Worm (Caenorhabditis elegans): Measurements from ENCODE around the gene K08D8.11.
"Not testable (repeated sequence)": the region's sequence is repeated elsewhere in the genome, so short reads cannot be mapped to it uniquely, and the experiment has no call there.

K08D8.11 gene

ce11 chrIV:12894996-12895395, at the start of gene K08D8.11:
Gene K08D8.11 (plus strand): TSS chrIV:12895296.
- no peak for TF ChIP-seq unc-62 (GFP tag; optimal IDR thresholded peaks at IDR 0.05)

- no peak for TF ChIP-seq unc-62 (GFP tag; optimal IDR thresholded peaks at IDR 0.05)
Observed at ce11 chrIV:12845596-12845995, 49.5 kb upstream of the K08D8.11 start, which contains the start of gene txt-19. Gene txt-19 (plus strand): TSS chrIV:12845899.

DNA sequence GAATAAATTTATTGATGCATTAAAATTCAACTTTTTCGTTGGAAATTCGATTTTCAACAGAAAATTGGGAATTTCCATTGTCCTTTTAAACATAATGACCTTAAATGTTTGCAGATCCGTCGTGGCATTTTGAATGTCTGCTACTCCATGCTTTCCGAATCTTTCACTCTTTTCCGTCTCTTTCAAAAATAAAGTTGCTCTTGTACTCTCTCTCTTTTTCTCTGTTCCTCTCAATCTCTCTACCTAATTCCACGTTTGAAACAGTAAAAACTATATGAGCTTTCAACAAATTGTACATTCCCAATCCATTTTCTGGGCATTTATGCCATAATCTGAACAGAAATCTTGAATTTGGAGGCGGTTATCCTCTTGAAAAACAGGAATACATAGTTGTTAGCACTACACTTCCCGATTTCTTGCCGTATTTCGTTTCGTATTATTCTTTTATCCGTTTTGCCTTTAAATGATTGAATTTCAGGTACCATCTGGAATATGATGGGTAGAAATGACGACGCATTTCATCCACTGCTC, 46.0 kb upstream of the K08D8.11 start, which contains the start of gene srf-3:
TSS of gene srf-3 (plus strand) at position 481 of the 531 bp plus-strand sequence.
- TF ChIP-seq unc-62 (GFP tag; optimal IDR thresholded peaks at IDR 0.05): no peak

- TF ChIP-seq unc-62 (GFP tag; optimal IDR thresholded peaks at IDR 0.05): no peak
Observed at ce11 chrIV:12854372-12855114, 40.6 kb upstream of the K08D8.11 start.

DNA sequence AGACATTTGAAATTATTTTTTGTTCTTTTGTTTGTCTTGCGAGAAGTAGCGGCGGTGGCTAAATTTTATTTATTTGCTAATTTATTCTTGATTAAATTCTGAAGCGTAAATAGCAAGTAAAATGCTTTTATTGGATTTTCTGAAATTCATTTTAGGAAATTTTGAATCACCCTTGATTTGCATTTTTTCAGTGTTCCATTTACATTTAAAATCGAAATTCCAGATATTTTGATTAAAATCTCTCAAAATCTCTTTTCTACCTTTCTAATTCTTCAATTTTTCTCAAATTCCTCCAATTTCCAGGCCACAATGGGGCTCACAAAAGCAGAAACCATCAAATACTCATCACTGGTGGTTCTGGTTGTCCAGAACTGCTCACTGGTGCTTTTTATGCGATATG, 39.8 kb upstream of the K08D8.11 start, which contains the start of gene nstp-5:
TSS of gene nstp-5 (plus strand) at position 301 of the 400 bp plus-strand sequence.
- no peak for TF ChIP-seq unc-62 (GFP tag; optimal IDR thresholded peaks at IDR 0.05)

DNA sequence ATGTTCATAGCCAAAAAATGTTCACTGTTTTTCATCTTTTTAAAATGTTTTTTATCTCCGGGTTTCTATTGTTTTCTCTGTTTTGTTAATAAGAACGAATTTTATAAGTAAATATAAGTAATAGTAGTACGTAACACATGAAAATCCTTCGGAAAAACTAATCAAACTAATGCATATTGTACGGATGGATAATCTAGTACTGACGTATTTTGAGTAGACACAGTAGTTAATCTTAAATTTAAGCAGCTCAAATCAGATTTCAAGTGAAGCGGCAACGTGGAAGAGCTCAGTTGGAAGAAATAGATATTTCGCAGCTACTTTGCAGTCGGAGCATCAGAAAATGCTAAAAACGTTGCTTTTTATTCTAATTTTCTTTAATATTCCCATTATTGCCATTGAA, 35.3 kb upstream of the K08D8.11 start, which contains the start of gene gcy-18:
TSS of gene gcy-18 (plus strand) at position 301 of the 400 bp plus-strand sequence.
- no peak for TF ChIP-seq unc-62 (GFP tag; optimal IDR thresholded peaks at IDR 0.05)

DNA sequence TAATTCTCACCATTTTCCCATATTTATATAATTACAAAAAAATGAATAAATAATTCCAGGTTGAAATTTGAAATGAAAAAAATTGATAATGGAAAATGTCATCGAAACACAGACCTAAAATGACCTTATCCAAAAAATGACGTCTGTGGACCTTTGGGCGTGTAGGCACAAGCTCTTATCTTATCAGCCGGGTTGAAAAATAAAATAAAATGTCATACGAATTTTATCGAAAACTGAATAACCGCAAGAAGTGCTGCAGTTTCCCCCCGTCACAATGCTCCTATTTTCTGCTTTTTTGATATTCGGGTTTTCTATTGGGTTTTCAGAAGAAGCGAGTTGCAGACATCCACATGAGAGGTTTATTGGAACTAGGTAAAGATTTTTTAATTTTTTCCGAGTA, 29.2 kb upstream of the K08D8.11 start, which contains the start of gene clec-186:
TSS of gene clec-186 (plus strand) at position 226 of the 400 bp plus-strand sequence.
- TF ChIP-seq unc-62 (GFP tag; optimal IDR thresholded peaks at IDR 0.05): no peak

DNA sequence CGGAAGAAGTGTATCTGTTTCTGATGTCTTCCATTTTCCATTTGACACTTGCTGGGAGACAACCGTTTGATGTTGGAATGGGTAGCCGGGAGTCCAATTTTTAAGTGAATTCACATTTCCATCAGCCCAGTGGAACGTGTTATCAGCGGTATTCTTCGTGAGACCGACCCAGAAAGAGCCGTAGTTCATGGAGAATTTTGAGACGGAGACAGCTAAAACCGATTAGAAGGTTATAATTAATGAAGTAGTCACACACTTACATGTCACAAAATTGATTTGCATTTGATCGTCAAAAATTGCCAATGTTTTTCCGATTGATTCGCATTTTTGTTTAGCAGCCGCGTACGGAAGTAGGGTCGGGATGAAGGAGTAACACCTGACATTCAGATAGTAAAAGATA, 25.7 kb upstream of the K08D8.11 start:
- no peak for TF ChIP-seq unc-62 (GFP tag; optimal IDR thresholded peaks at IDR 0.05)

- no peak for TF ChIP-seq unc-62 (GFP tag; optimal IDR thresholded peaks at IDR 0.05)
Observed at ce11 chrIV:12869812-12870211, 25.3 kb upstream of the K08D8.11 start.

ce11 chrIV:12870315-12870714, 24.8 kb upstream of the K08D8.11 start:
- no peak for TF ChIP-seq unc-62 (GFP tag; optimal IDR thresholded peaks at IDR 0.05)

DNA sequence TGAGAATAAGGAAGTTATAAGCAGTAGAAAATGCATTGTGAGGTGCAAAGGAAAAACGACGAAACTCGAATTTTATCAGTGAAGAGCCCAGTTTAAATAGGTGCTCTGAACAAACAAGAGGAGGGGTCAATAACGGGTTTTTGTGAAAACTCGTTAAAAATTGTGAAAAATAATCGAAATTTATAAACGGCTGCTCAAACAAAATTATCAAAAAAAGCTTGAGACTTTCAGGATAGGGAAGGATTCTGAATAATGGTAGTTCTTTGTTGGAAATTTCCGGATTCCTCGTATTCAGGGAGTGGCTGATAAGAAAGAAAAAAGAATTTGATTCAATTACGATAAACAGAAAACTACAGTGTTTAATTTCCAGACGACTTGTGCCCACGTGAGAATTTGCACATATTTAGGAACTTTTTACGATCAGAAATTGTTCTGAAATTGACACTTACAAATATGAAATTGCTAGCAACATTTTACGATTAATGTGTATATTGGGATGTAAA, 23.6 kb upstream of the K08D8.11 start, which contains the start of gene clec-187:
TSS of gene clec-187 (minus strand) at position 51 of the 503 bp plus-strand sequence.
- TF ChIP-seq unc-62 (GFP tag; optimal IDR thresholded peaks at IDR 0.05): no peak

ce11 chrIV:12875260-12875659, 19.8 kb upstream of the K08D8.11 start, which contains the start of gene ZK896.1:
Gene ZK896.1 (minus strand): TSS chrIV:12875360.
- not testable (repeated sequence) for TF ChIP-seq unc-62 (GFP tag; optimal IDR thresholded peaks at IDR 0.05)

DNA sequence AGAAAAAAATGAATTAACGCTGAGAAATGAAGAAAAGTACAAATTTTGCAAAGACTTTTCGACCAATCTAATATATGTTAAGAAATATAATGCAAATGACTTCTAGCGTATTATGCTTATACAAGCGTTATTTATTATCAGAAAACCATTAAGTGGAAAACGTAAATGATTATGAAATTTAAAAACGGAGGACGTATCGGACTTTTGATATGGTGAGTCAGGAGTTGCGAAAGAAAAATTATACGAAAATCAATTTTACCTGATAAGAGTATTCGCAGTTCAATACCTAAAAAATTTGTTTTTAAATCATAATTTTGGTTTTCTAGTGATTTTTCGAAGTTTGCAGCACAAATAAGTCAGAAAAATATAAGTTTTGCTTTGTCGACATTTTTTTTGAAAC, 18.5 kb upstream of the K08D8.11 start:
- TF ChIP-seq unc-62 (GFP tag; optimal IDR thresholded peaks at IDR 0.05): no peak

ce11 chrIV:12879557-12879956, 15.5 kb upstream of the K08D8.11 start, which contains the start of gene ZK896.5:
Gene ZK896.5 (minus strand): TSS chrIV:12879645.
- TF ChIP-seq unc-62 (GFP tag; optimal IDR thresholded peaks at IDR 0.05): no peak

DNA sequence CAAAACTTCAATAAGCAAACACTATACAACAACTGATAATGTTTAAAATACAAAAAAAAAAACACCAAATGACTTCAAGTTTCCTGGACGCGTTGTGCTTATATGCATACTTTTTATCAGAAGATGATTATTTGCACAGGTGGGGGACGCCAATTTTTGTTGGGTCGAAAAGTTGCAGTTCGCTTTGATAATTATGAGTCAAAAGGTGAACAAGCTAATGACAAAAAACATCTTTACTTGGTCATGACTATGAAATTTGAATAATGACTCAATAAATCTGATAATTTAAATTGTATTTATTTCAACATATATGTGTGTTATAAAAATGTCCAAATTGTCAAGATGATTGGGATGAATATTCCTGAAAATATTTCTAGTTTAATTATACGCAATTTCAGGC, 11.9 kb upstream of the K08D8.11 start, which contains the start of gene ZK896.4:
TSS of gene ZK896.4 (minus strand) at position 101 of the 400 bp plus-strand sequence.
- TF ChIP-seq unc-62 (GFP tag; optimal IDR thresholded peaks at IDR 0.05): no peak

- TF ChIP-seq unc-62 (GFP tag; optimal IDR thresholded peaks at IDR 0.05): no peak
Observed at ce11 chrIV:12886012-12886411, 9.1 kb upstream of the K08D8.11 start.

Data from whole organism, dauer.